Worm (Caenorhabditis elegans) whole organism, L4/young adult: ENCODE results near the gene F11C1.7.

ENCODE experiments used
- W03F9.2 ChIP-seq: fragments of 150-350 bp; optimal IDR thresholded peaks from 2 replicates; lab custom pipeline; 2014; ENCODE audit warnings: missing biosample characterization, missing genetic modification characterization
- dao-5 ChIP-seq: sonication (generic microtip); optimal IDR thresholded peaks from 2 replicates; lab custom pipeline; 2016; ENCODE audit warnings: missing genotype, missing genetic modification characterization, moderate library complexity, missing compliant biosample characterization
- him-1 ChIP-seq: sonication (generic microtip); optimal IDR thresholded peaks from 2 replicates; lab custom pipeline; 2016; ENCODE audit warnings: missing genotype, missing genetic modification reagents, missing genetic modification characterization, missing compliant biosample characterization

Gene F11C1.7

DNA sequence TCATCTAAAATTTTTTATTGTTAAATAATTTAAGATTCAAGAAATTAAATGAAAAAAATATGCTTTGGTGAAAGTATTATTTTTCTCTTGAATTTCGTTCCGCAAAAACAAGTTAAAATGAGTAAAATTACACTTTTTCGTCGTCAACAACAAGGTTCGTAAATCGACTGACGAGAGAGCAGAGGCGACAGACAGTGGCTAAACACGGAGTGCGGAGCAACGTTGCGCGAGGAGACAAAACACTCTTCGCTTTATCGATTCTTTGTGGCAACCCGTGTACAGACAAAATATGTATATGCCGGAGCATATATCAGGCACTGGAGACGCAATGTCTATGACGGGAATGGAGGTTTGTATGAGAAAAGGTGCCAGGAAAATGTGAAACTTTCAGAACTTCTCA is at the start of gene F11C1.7:
TSS of gene F11C1.7 (plus strand) at position 140 of the 400 bp plus-strand sequence.
- TF ChIP-seq dao-5 (tag; lab: Kevin White, UChicago) (no peak), him-1 (tag; lab: Kevin White, UChicago) (no peak), W03F9.2 (tag; lab: Kevin White, UChicago) (no peak)

- no peak for TF ChIP-seq dao-5 (tag; lab: Kevin White, UChicago)
- TF ChIP-seq him-1 (tag; lab: Kevin White, UChicago), result no peak
- TF ChIP-seq W03F9.2 (tag; lab: Kevin White, UChicago), result no peak
These were observed 48.3 kb upstream of the F11C1.7 start, which contains the start of gene gmap-3 for ce11 chrX:12940811-12941210. gmap-3 (minus strand) TSS chrX:12940958.

- TF ChIP-seq W03F9.2 (tag; lab: Kevin White, UChicago) (no peak), him-1 (tag; lab: Kevin White, UChicago) (no peak), dao-5 (tag; lab: Kevin White, UChicago) (no peak)
These were observed 46.8 kb upstream of the F11C1.7 start for ce11 chrX:12942296-12942695.

ce11 chrX:12943166-12943565 is 46.0 kb upstream of the F11C1.7 start, which contains the start of gene gmap-2:
gmap-2 (minus strand) TSS chrX:12943266.
- no peak for TF ChIP-seq W03F9.2 (tag; lab: Kevin White, UChicago)
- no peak for TF ChIP-seq him-1 (tag; lab: Kevin White, UChicago)
- TF ChIP-seq dao-5 (tag; lab: Kevin White, UChicago), result no peak

DNA sequence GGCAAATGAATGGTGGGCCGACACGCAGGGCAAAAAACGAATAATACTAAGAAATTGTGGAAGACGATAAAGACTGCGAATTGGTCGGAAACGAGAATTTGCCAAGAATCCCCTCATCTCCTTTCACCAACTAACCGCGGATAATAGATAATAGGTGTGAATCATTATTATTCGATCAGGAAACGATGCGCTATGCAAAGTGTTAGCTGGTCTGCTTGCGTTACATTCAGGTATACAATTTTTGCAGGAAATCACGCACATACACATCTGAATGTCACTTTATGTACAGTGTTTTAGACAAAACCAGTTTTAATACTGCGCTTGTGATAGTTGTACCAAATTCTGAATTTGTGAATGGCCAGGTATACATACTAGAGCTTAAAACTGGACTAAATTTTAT is 44.5 kb upstream of the F11C1.7 start:
- no peak for TF ChIP-seq him-1 (tag; lab: Kevin White, UChicago)
- no peak for TF ChIP-seq W03F9.2 (tag; lab: Kevin White, UChicago)
- TF ChIP-seq dao-5 (tag; lab: Kevin White, UChicago), result no peak

- TF ChIP-seq him-1 (tag; lab: Kevin White, UChicago) (no peak), dao-5 (tag; lab: Kevin White, UChicago) (no peak), W03F9.2 (tag; lab: Kevin White, UChicago) (no peak)
These were observed 42.6 kb upstream of the F11C1.7 start, which contains the start of gene C05E7.3 for ce11 chrX:12946533-12946932. C05E7.3 (minus strand) TSS chrX:12946633.

DNA sequence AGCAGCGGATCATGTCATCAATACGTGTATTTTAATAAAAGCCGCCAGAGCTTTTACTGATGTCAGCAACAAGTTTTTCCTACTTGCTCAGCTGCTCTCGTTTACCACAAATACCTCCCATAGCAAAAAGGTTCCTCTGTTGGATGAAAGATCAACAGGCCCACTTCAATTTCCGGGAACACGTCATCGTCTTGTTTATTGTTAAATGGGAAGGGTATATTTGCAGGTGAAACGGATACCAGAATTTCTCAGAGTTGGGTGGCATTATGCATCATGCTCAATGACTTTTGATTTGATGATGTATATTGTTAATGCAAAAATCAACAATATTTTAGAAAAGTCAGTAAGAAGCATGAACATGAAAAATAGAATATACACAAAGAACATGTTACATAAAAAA is 38.0 kb upstream of the F11C1.7 start:
- TF ChIP-seq him-1 (tag; lab: Kevin White, UChicago), result no peak
- no peak for TF ChIP-seq dao-5 (tag; lab: Kevin White, UChicago)
- TF ChIP-seq W03F9.2 (tag; lab: Kevin White, UChicago), result no peak

DNA sequence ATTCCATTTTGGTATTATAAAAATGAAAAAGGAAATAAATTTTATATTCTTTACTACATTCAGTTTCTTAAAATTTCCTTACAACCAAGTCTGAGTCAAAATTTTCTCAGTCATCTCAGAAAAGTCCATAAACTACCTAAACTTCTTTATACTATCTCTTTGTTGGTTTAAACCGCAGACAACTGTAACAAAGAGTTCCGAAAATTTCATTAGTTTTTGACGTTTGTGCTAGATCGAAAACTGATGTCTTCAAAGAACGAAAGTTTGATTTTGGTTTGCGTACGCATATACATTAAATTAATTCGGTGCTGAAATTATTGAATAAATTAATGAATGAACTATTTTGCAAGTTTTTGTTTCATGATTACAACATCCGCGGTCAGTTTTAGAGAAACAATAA is 30.2 kb upstream of the F11C1.7 start:
- TF ChIP-seq dao-5 (tag; lab: Kevin White, UChicago) (no peak), him-1 (tag; lab: Kevin White, UChicago) (no peak), W03F9.2 (tag; lab: Kevin White, UChicago) (no peak)

DNA sequence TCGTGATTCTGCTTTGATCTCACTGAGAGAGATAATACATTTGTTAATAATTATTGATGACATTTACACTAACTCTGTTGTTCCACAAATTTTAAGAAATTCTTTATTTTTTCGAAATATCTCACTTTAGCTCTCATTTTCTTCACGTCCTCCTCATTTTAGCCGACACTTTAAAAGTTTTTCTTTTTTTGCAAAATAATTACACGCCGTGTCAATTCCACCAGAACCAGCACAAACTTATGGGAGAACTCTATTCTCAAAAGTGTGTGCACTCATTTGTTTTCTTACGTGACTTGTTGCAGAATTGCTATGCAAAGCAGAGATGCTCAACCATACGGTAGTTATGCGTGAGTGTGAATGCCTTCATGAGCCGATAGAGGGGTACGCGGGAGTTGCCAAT is 24.0 kb upstream of the F11C1.7 start, which contains the start of gene frpr-2:
TSS of gene frpr-2 (plus strand) at position 301 of the 400 bp plus-strand sequence.
- TF ChIP-seq him-1 (tag; lab: Kevin White, UChicago) (no peak), dao-5 (tag; lab: Kevin White, UChicago) (no peak), W03F9.2 (tag; lab: Kevin White, UChicago) (no peak)

- TF ChIP-seq dao-5 (tag; lab: Kevin White, UChicago) (no peak), W03F9.2 (tag; lab: Kevin White, UChicago) (peak; percentile 64)
These were observed 13.5 kb upstream of the F11C1.7 start, which contains the start of gene ppk-3 for ce11 chrX:12975595-12976089. ppk-3 (minus strand) TSS chrX:12975645.

ce11 chrX:12976774-12977173 is 12.4 kb upstream of the F11C1.7 start, which contains the start of the genes F11C1.4 and F11C1.10:
F11C1.4 (plus strand) TSS chrX:12977074.
F11C1.10 (plus strand) TSS chrX:12977082.
- TF ChIP-seq dao-5 (tag; lab: Kevin White, UChicago), result no peak
- no peak for TF ChIP-seq W03F9.2 (tag; lab: Kevin White, UChicago)
- TF ChIP-seq him-1 (tag; lab: Kevin White, UChicago), result no peak

- no peak for TF ChIP-seq dao-5 (tag; lab: Kevin White, UChicago)
- no peak for TF ChIP-seq him-1 (tag; lab: Kevin White, UChicago)
- no peak for TF ChIP-seq W03F9.2 (tag; lab: Kevin White, UChicago)
These were observed 11.7 kb upstream of the F11C1.7 start, which contains the start of gene F11C1.9 for ce11 chrX:12977451-12977850. F11C1.9 (minus strand) TSS chrX:12977551.

DNA sequence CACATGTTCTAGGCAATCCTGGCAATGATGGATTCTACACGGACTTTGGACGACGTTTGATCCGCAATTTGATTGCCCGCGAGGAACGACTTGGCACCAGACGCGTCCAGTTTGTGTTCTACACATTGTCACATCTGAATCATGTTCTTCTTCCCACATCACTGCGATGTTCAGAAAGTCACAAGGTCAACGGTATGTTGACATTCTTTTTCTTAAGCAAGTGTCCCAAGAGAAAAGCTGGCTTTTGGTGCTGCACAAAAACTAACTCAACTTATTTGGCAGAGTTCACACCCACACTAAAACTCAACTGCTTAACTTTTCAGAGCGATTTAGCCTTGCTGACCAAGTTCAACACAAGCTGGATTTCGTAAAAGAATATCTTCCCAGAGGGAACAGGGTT is 10.6 kb upstream of the F11C1.7 start:
- TF ChIP-seq W03F9.2 (tag; lab: Kevin White, UChicago) (no peak), dao-5 (tag; lab: Kevin White, UChicago) (no peak), him-1 (tag; lab: Kevin White, UChicago) (no peak)

ce11 chrX:12979747-12980146 is 9.4 kb upstream of the F11C1.7 start:
- no peak for TF ChIP-seq him-1 (tag; lab: Kevin White, UChicago)
- TF ChIP-seq dao-5 (tag; lab: Kevin White, UChicago), result no peak
- no peak for TF ChIP-seq W03F9.2 (tag; lab: Kevin White, UChicago)
